Fruit fly (Drosophila melanogaster): ENCODE data around the gene Nepl19.

The Nepl19 gene

DNA sequence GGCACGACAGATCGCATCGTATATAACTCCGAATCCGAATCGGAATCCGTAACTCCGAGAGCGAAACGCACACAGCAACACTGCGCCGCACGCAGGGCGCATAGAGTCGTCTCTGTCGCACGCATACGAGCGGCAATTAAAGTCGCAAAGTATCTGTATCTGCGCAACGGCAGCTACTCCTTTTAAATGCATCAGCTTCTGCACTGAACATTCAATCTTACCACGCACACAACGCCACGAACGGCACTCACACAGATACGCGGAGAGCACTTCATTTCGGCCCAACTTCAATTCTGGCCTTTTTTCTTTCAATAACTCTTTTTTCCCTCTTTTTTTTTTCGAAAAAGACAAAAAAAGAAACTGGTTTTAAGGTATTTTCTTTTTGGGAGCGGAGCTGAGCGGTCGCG, 21.7 kb downstream of the Nepl19 start (continued):
- TF ChIP-seq CG15479 (GFP tag; optimal IDR thresholded peaks at IDR 0.05) (peak; percentile 58), Six4 (GFP tag; optimal IDR thresholded peaks at IDR 0.05) (no peak), Sry-δ (GFP tag; optimal IDR thresholded peaks at IDR 0.05) (no peak), CG1233 (GFP tag; optimal IDR thresholded peaks at IDR 0.05) (no peak), Asciz (GFP tag; optimal IDR thresholded peaks at IDR 0.05) (no peak), Awh (GFP tag; IDR thresholded peaks at IDR 0.05) (no peak), D19A (tag; optimal IDR thresholded peaks at IDR 0.05) (no peak), MTF-1 (GFP tag; optimal IDR thresholded peaks at IDR 0.05; ENCODE audit: borderline replicate concordance) (no peak), hth (optimal IDR thresholded peaks at IDR 0.05) (no peak), vnd (GFP tag; IDR thresholded peaks at IDR 0.05; ENCODE audit: partially characterized antibody) (no peak), dimm (GFP tag; IDR thresholded peaks at IDR 0.05) (no peak), D (optimal IDR thresholded peaks at IDR 0.05) (no peak), D (GFP tag; optimal IDR thresholded peaks at IDR 0.05) (no peak), CG6791 (GFP tag; IDR thresholded peaks at IDR 0.05; ENCODE audit: partially characterized antibody) (peak; percentile 30; the same call in 1 of the 3 replicates), Oli (tag; optimal IDR thresholded peaks at IDR 0.05) (no peak), CG15514 (GFP tag; optimal IDR thresholded peaks at IDR 0.05) (no peak), CG7271 (tag; optimal IDR thresholded peaks at IDR 0.05) (no peak), az2 (GFP tag; optimal IDR thresholded peaks at IDR 0.05) (no peak), CG32767 (GFP tag; IDR thresholded peaks at IDR 0.05) (0 out of 2 replicates have a peak, but pooled peaks have one; percentile 38), Hsf (GFP tag; optimal IDR thresholded peaks at IDR 0.05) (no peak), gcm (GFP tag; optimal IDR thresholded peaks at IDR 0.05) (no peak), crol (GFP tag; IDR thresholded peaks at IDR 0.05) (no peak), ind (GFP tag; optimal IDR thresholded peaks at IDR 0.05) (no peak), ssp (GFP tag; IDR thresholded peaks at IDR 0.05) (no peak), repo (GFP tag; optimal IDR thresholded peaks at IDR 0.05) (no peak), CG1529 (GFP tag; optimal IDR thresholded peaks at IDR 0.05) (no peak), Drgx (GFP tag; IDR thresholded peaks at IDR 0.05) (peak; percentile 78), CG8089 (GFP tag; optimal IDR thresholded peaks at IDR 0.05) (no peak), CG17186 (GFP tag; optimal IDR thresholded peaks at IDR 0.05) (no peak), Dek (tag; optimal IDR thresholded peaks at IDR 0.05) (no peak), cas (GFP tag; IDR thresholded peaks at IDR 0.05) (no peak), Fer1 (GFP tag; optimal IDR thresholded peaks at IDR 0.05) (no peak), zfh2 (GFP tag; optimal IDR thresholded peaks at IDR 0.05) (no peak), chm (GFP tag; IDR thresholded peaks at IDR 0.05) (peak; percentile 18; the same call in 1 of the 2 replicates), CG17328 (GFP tag; IDR thresholded peaks at IDR 0.05) (no peak), CG6654 (GFP tag; optimal IDR thresholded peaks at IDR 0.05) (no peak), CG43689 (GFP tag; IDR thresholded peaks at IDR 0.05) (no peak), CG6765 (GFP tag; optimal IDR thresholded peaks at IDR 0.05) (no peak), Spps (tag; optimal IDR thresholded peaks at IDR 0.05) (no peak), CG2120 (GFP tag; optimal IDR thresholded peaks at IDR 0.05) (no peak), CG4328 (GFP tag; optimal IDR thresholded peaks at IDR 0.05) (no peak), sima (GFP tag; optimal IDR thresholded peaks at IDR 0.05) (no peak), CG8944 (GFP tag; optimal IDR thresholded peaks at IDR 0.05) (no peak), CG10267 (tag; optimal IDR thresholded peaks at IDR 0.05) (no peak), CG7372 (GFP tag; IDR thresholded peaks at IDR 0.05) (no peak), CG31224 (GFP tag; IDR thresholded peaks at IDR 0.05) (no peak), crc (GFP tag; optimal IDR thresholded peaks at IDR 0.05) (no peak), ro (GFP tag; IDR thresholded peaks at IDR 0.05) (no peak), CG12391 (tag; optimal IDR thresholded peaks at IDR 0.05) (no peak), odd (GFP tag; optimal IDR thresholded peaks at IDR 0.05) (no peak), CG9932 (GFP tag; IDR thresholded peaks at IDR 0.05) (no peak), nom (GFP tag; optimal IDR thresholded peaks at IDR 0.05) (peak; percentile 99), Jarid2 (GFP tag; optimal IDR thresholded peaks at IDR 0.05) (no peak)

All from whole organism, embryonic.